Worm (Caenorhabditis elegans) whole organism, L2 larva: ENCODE results near the gene dhs-19.

Experiments
- C34F6.9 ChIP-seq: fragments of 150-350 bp; optimal IDR thresholded peaks from 2 replicates; lab custom pipeline; 2014; ENCODE audit warnings: missing biosample characterization, missing genetic modification characterization
- F13H6.1 ChIP-seq: sonication (generic microtip); optimal IDR thresholded peaks from 2 replicates; lab custom pipeline; 2016; ENCODE audit warnings: missing genetic modification characterization, missing compliant biosample characterization
- R02D3.7 ChIP-seq: fragments of 150-350 bp; optimal IDR thresholded peaks from 2 replicates; lab custom pipeline; 2014; ENCODE audit warnings: missing biosample characterization, missing genetic modification characterization
- Y55F3AM.14 ChIP-seq: fragments of 200-800 bp; sonication (Bioruptor generic); optimal IDR thresholded peaks from 2 replicates; lab custom pipeline; 2018; ENCODE audit warnings: mild to moderate bottlenecking, missing genetic modification characterization, missing compliant biosample characterization
- ZK546.5 ChIP-seq: sonication (generic microtip); optimal IDR thresholded peaks from 2 replicates; lab custom pipeline; 2017; ENCODE audit warnings: missing biosample characterization, missing genetic modification characterization
- alr-1 ChIP-seq: fragments of 150-350 bp; optimal IDR thresholded peaks from 2 replicates; lab custom pipeline; 2014; ENCODE audit warnings: missing biosample characterization, missing genetic modification characterization
- aly-2 ChIP-seq: fragments of 150-350 bp; optimal IDR thresholded peaks from 2 replicates; lab custom pipeline; 2014; ENCODE audit warnings: missing biosample characterization, missing genetic modification characterization
- ama-1 ChIP-seq: fragments of 150-350 bp; optimal IDR thresholded peaks from 2 replicates; lab custom pipeline; 2018; ENCODE audit warnings: inconsistent platforms
- blmp-1 ChIP-seq: sonication (generic microtip); optimal IDR thresholded peaks from 2 replicates; lab custom pipeline; 2017; ENCODE audit warnings: missing genetic modification characterization, mild to moderate bottlenecking, missing compliant biosample characterization, antibody characterized with exemption, moderate library complexity; ENCODE audit not compliant: insufficient read depth
- ceh-16 ChIP-seq: fragments of 150-350 bp; optimal IDR thresholded peaks from 2 replicates; lab custom pipeline; 2014; ENCODE audit warnings: missing biosample characterization, missing genetic modification characterization
- ceh-82 ChIP-seq: fragments of 150-350 bp; optimal IDR thresholded peaks from 2 replicates; lab custom pipeline; 2014; ENCODE audit warnings: missing biosample characterization, missing genetic modification characterization
- crh-2 ChIP-seq: sonication (generic microtip); optimal IDR thresholded peaks from 2 replicates; lab custom pipeline; 2017; ENCODE audit warnings: missing biosample characterization, missing genetic modification characterization
- egl-27 ChIP-seq: sonication (generic microtip); optimal IDR thresholded peaks from 3 replicates; lab custom pipeline; 2017; ENCODE audit warnings: missing biosample characterization, missing genetic modification reagents, missing genetic modification characterization
- elt-3 ChIP-seq: sonication (generic microtip); optimal IDR thresholded peaks from 2 replicates; lab custom pipeline; 2017; ENCODE audit warnings: missing biosample characterization, missing genetic modification characterization
- fos-1 ChIP-seq: fragments of 150-350 bp; optimal IDR thresholded peaks from 2 replicates; lab custom pipeline; 2014; ENCODE audit warnings: missing biosample characterization, missing genetic modification characterization
- lin-11 ChIP-seq: fragments of 150-350 bp; sonication (generic microtip); optimal IDR thresholded peaks from 2 replicates; lab custom pipeline; 2014; ENCODE audit warnings: missing biosample characterization, missing genetic modification characterization, inconsistent platforms, mixed read lengths
- mab-5 ChIP-seq: fragments of 150-350 bp; optimal IDR thresholded peaks from 2 replicates; lab custom pipeline; 2014; ENCODE audit warnings: missing biosample characterization, missing genetic modification characterization
- mbf-1 ChIP-seq: sonication (generic microtip); optimal IDR thresholded peaks from 2 replicates; lab custom pipeline; 2017; ENCODE audit warnings: missing biosample characterization, missing genetic modification characterization
- nhr-10 ChIP-seq: sonication (generic microtip); optimal IDR thresholded peaks from 2 replicates; lab custom pipeline; 2017; ENCODE audit warnings: missing biosample characterization, missing genetic modification characterization
- nhr-21 ChIP-seq: fragments of 150-350 bp; optimal IDR thresholded peaks from 2 replicates; lab custom pipeline; 2014; ENCODE audit warnings: missing biosample characterization, missing genetic modification characterization
- nhr-23 ChIP-seq: fragments of 150-350 bp; optimal IDR thresholded peaks from 2 replicates; lab custom pipeline; 2014; ENCODE audit warnings: missing biosample characterization, missing genetic modification reagents, missing genetic modification characterization
- nhr-237 ChIP-seq: fragments of 150-350 bp; optimal IDR thresholded peaks from 2 replicates; lab custom pipeline; 2014; ENCODE audit warnings: missing biosample characterization, missing genetic modification characterization
- nhr-25 ChIP-seq: fragments of 150-350 bp; sonication (generic microtip); optimal IDR thresholded peaks from 3 replicates; lab custom pipeline; 2014; ENCODE audit warnings: missing biosample characterization, missing genetic modification characterization
- nhr-6 ChIP-seq: fragments of 150-350 bp; optimal IDR thresholded peaks from 2 replicates; lab custom pipeline; 2014; ENCODE audit warnings: missing biosample characterization, missing genetic modification characterization
- nhr-77 ChIP-seq: fragments of 150-350 bp; optimal IDR thresholded peaks from 2 replicates; lab custom pipeline; 2014; ENCODE audit warnings: missing biosample characterization, missing genetic modification characterization
- peb-1 ChIP-seq: fragments of 150-350 bp; optimal IDR thresholded peaks from 2 replicates; lab custom pipeline; 2014; ENCODE audit warnings: missing biosample characterization, missing genetic modification characterization
- sem-4 ChIP-seq: fragments of 150-350 bp; optimal IDR thresholded peaks from 2 replicates; lab custom pipeline; 2014; ENCODE audit warnings: missing biosample characterization, missing genetic modification reagents, missing genetic modification characterization
- skn-1 ChIP-seq: sonication (generic microtip); optimal IDR thresholded peaks from 2 replicates; lab custom pipeline; 2017; ENCODE audit warnings: missing biosample characterization, missing genetic modification characterization
- sma-3 ChIP-seq: sonication (generic microtip); optimal IDR thresholded peaks from 2 replicates; lab custom pipeline; 2016; ENCODE audit warnings: missing genetic modification reagents, missing genetic modification characterization, missing compliant biosample characterization
- sma-9 ChIP-seq, 2 experiments: fragments of 150-350 bp in 1 of 2; sonication (generic microtip) in 1 of 2; optimal IDR thresholded peaks; 2 replicates each; lab custom pipeline; 2014 to 2016; ENCODE audit warnings: missing genetic modification characterization in 2 of 2, mild to moderate bottlenecking in 1 of 2, missing biosample characterization in 1 of 2, missing compliant biosample characterization in 1 of 2, missing genetic modification reagents in 1 of 2, moderate library complexity in 1 of 2
- snpc-4 ChIP-seq: fragments of 150-350 bp; optimal IDR thresholded peaks from 2 replicates; lab custom pipeline; 2014; ENCODE audit warnings: missing biosample characterization, missing genetic modification characterization
- unc-39 ChIP-seq: fragments of 150-350 bp; optimal IDR thresholded peaks from 2 replicates; lab custom pipeline; 2014; ENCODE audit warnings: missing biosample characterization, missing genetic modification characterization
- unc-55 ChIP-seq: fragments of 150-350 bp; sonication (generic microtip); optimal IDR thresholded peaks from 3 replicates; lab custom pipeline; 2014; ENCODE audit warnings: missing biosample characterization, missing genetic modification reagents, missing genetic modification characterization
- ztf-1 ChIP-seq: fragments of 200-800 bp; sonication (Bioruptor generic); conservative IDR thresholded peaks from 2 replicates; pipeline ENCODE4 v1.3.6; 2022; ENCODE audit warnings: missing genetic modification characterization, missing compliant biosample characterization
- ztf-4 ChIP-seq: fragments of 150-350 bp; optimal IDR thresholded peaks from 2 replicates; lab custom pipeline; 2014; ENCODE audit warnings: missing biosample characterization, missing genetic modification characterization

Gene dhs-19

ce11 chrV:11515145-11515544 is 24.9 kb upstream of the dhs-19 start:
- TF ChIP-seq nhr-237 (tag; lab: Kevin White, UChicago), result no peak
- no peak for TF ChIP-seq mab-5 (tag; lab: Kevin White, UChicago)
- TF ChIP-seq ztf-1 (GFP tag; lab: Robert Waterston, UW), result no peak
- no peak for TF ChIP-seq sma-9 (GFP tag; optimal IDR thresholded peaks at IDR 0.05; lab: Kevin White, UChicago)
- no peak for TF ChIP-seq sma-9 (tag; optimal IDR thresholded peaks at IDR 0.05; lab: Kevin White, UChicago)
- TF ChIP-seq unc-55 (GFP tag; lab: Kevin White, UChicago), result no peak
- TF ChIP-seq nhr-23, result no peak
- no peak for TF ChIP-seq R02D3.7
- no peak for TF ChIP-seq crh-2 (tag; lab: Kevin White, UChicago)
- TF ChIP-seq aly-2 (tag; lab: Kevin White, UChicago), result no peak
- TF ChIP-seq peb-1, result no peak
- TF ChIP-seq ztf-4, result no peak
- TF ChIP-seq mbf-1 (tag; lab: Kevin White, UChicago), result no peak
- no peak for TF ChIP-seq fos-1 (tag; lab: Kevin White, UChicago)
- no peak for TF ChIP-seq elt-3 (tag; lab: Kevin White, UChicago)
- TF ChIP-seq ceh-16 (tag; lab: Kevin White, UChicago), result no peak
- TF ChIP-seq nhr-77 (tag; lab: Kevin White, UChicago), result no peak
- TF ChIP-seq unc-39 (tag; lab: Kevin White, UChicago), result no peak
- TF ChIP-seq Y55F3AM.14, result no peak
- TF ChIP-seq ceh-82 (tag; lab: Kevin White, UChicago), result no peak

ce11 chrV:11514677-11515076 is 24.4 kb upstream of the dhs-19 start, which contains the start of gene C55A6.6:
Gene C55A6.6 (minus strand): TSS chrV:11514737.
- TF ChIP-seq ZK546.5 (tag; lab: Kevin White, UChicago), result no peak
- no peak for TF ChIP-seq nhr-21 (tag; lab: Kevin White, UChicago)
- TF ChIP-seq alr-1, result no peak
- TF ChIP-seq R02D3.7, result no peak
- no peak for TF ChIP-seq mab-5 (tag; lab: Kevin White, UChicago)
- TF ChIP-seq nhr-6 (tag; lab: Kevin White, UChicago), result no peak
- no peak for TF ChIP-seq nhr-10 (tag; lab: Kevin White, UChicago)
- no peak for TF ChIP-seq mbf-1 (tag; lab: Kevin White, UChicago)
- TF ChIP-seq Y55F3AM.14, result no peak
- TF ChIP-seq elt-3 (tag; lab: Kevin White, UChicago), result no peak
- TF ChIP-seq snpc-4, result no peak
- no peak for TF ChIP-seq aly-2 (tag; lab: Kevin White, UChicago)
- no peak for TF ChIP-seq egl-27 (tag; lab: Kevin White, UChicago)
- no peak for TF ChIP-seq sma-3 (GFP tag; lab: Kevin White, UChicago)
- TF ChIP-seq lin-11 (tag; lab: Kevin White, UChicago), result no peak
- no peak for TF ChIP-seq F13H6.1 (tag; lab: Kevin White, UChicago)
- TF ChIP-seq ama-1 (lab: Kevin White, UChicago), result no peak

DNA sequence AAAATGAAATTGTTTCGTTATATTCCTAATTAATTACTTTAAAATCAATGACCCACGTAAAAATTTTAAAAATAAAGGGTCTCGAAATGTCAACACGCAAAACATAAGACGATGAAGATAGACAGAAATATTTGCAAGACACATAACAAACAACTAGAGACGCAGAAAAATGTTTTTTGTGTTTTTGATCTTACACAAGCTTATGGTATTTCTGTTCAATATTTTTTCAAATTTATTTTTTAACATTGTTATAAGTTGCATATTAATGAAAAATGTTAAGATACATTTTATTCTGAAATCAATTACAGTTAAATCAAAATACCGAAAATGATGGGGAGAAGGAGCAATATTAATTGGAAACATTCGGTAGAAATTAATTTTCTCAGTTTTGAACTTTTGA is 23.1 kb upstream of the dhs-19 start, which contains the start of gene C55A6.3:
Gene C55A6.3 (minus strand): TSS at position 101 of the 400 bp plus-strand sequence.
- no peak for TF ChIP-seq C34F6.9 (tag; lab: Kevin White, UChicago)
- no peak for TF ChIP-seq aly-2 (tag; lab: Kevin White, UChicago)
- no peak for TF ChIP-seq skn-1
- TF ChIP-seq, all 48 proteins: peak for 0

ce11 chrV:11508773-11509172 is 18.5 kb upstream of the dhs-19 start, which contains the start of gene ttll-5:
Gene ttll-5 (plus strand): TSS chrV:11509060.
- TF ChIP-seq peb-1 (no peak), aly-2 (tag; lab: Kevin White, UChicago) (no peak), sma-9 (GFP tag; optimal IDR thresholded peaks at IDR 0.05; lab: Kevin White, UChicago) (peak; percentile 87), sma-9 (tag; optimal IDR thresholded peaks at IDR 0.05; lab: Kevin White, UChicago) (no peak), fos-1 (tag; lab: Kevin White, UChicago) (peak; percentile 35), crh-2 (tag; lab: Kevin White, UChicago) (no peak), blmp-1 (tag; lab: Kevin White, UChicago) (peak; percentile 70), sem-4 (no peak), ceh-82 (tag; lab: Kevin White, UChicago) (no peak), nhr-10 (tag; lab: Kevin White, UChicago) (no peak), nhr-25 (tag; lab: Kevin White, UChicago) (peak; percentile 66), sma-3 (GFP tag; lab: Kevin White, UChicago) (peak; percentile 12)
- TF ChIP-seq, all 48 proteins: peak for 5
